Fruit fly (Drosophila melanogaster) whole organism, embryonic: ENCODE measurements around the gene Eig71Ek.

Experiments used
- B-H2 ChIP-seq: fragments of 200-800 bp; sonication (Bioruptor generic); optimal IDR thresholded peaks from 2 replicates; lab custom pipeline; 2018; ENCODE audit warnings: missing biosample characterization, mild to moderate bottlenecking, missing genetic modification characterization
- BEAF-32 ChIP-seq: fragments of 200-800 bp; sonication (Bioruptor generic); optimal IDR thresholded peaks from 3 replicates; lab custom pipeline; 2017; ENCODE audit warnings: missing biosample characterization, missing genetic modification characterization, mild to moderate bottlenecking, moderate library complexity, missing genetic modification reagents
- CG10366 ChIP-seq: fragments of 200-800 bp; sonication (Bioruptor generic); IDR thresholded peaks from 2 replicates; pipeline ENCODE4 v1.3.6; 2022; ENCODE audit warnings: missing biosample characterization, missing genetic modification characterization
- CG11093 ChIP-seq: fragments of 200-800 bp; sonication (Bioruptor generic); IDR thresholded peaks from 3 replicates; pipeline ENCODE4 v1.3.6; 2022; ENCODE audit warnings: missing biosample characterization, missing genetic modification characterization
- CG12942 ChIP-seq: fragments of 200-800 bp; sonication (Bioruptor generic); optimal IDR thresholded peaks from 3 replicates; lab custom pipeline; 2016; ENCODE audit warnings: missing biosample characterization, missing genetic modification characterization
- CG1603 ChIP-seq: fragments of 200-800 bp; sonication (Bioruptor generic); optimal IDR thresholded peaks from 2 replicates; lab custom pipeline; 2019; ENCODE audit warnings: missing biosample characterization, mild to moderate bottlenecking, missing genetic modification characterization, moderate library complexity
- CG17186 ChIP-seq: fragments of 200-800 bp; sonication (Bioruptor generic); optimal IDR thresholded peaks from 3 replicates; lab custom pipeline; 2017; ENCODE audit warnings: missing biosample characterization, missing genetic modification reagents, missing genetic modification characterization
- CG17328 ChIP-seq: fragments of 200-800 bp; sonication (Bioruptor generic); IDR thresholded peaks from 2 replicates; pipeline ENCODE4 v1.3.6; 2022; ENCODE audit warnings: missing biosample characterization, missing genetic modification characterization
- CG17568 ChIP-seq: fragments of 200-800 bp; sonication (Bioruptor generic); optimal IDR thresholded peaks from 2 replicates; lab custom pipeline; 2018; ENCODE audit warnings: missing biosample characterization, mild to moderate bottlenecking, missing genetic modification characterization, moderate library complexity
- CG18262 ChIP-seq: fragments of 200-800 bp; optimal IDR thresholded peaks from 3 replicates; lab custom pipeline; 2019; ENCODE audit warnings: missing biosample characterization, mild to moderate bottlenecking, missing genetic modification characterization, moderate library complexity
- CG2889 ChIP-seq: fragments of 200-800 bp; sonication (Bioruptor generic); IDR thresholded peaks from 3 replicates; pipeline ENCODE4 v1.3.6; 2022; ENCODE audit warnings: missing biosample characterization, missing genetic modification characterization
- CG3838 ChIP-seq: fragments of 200-800 bp; sonication (Bioruptor generic); optimal IDR thresholded peaks from 3 replicates; lab custom pipeline; 2016; ENCODE audit warnings: missing biosample characterization, missing genetic modification characterization
- CG4617 ChIP-seq: fragments of 200-800 bp; sonication (Bioruptor generic); optimal IDR thresholded peaks from 3 replicates; lab custom pipeline; 2016; ENCODE audit warnings: missing biosample characterization, missing genetic modification characterization, borderline replicate concordance
- CG4730 ChIP-seq: fragments of 200-800 bp; sonication (Bioruptor generic); IDR thresholded peaks from 2 replicates; pipeline ENCODE4 v1.3.6; 2022; ENCODE audit warnings: missing biosample characterization, missing genetic modification characterization
- CG6813 ChIP-seq: fragments of 200-800 bp; sonication (Bioruptor generic); optimal IDR thresholded peaks from 2 replicates; lab custom pipeline; 2017; ENCODE audit warnings: missing biosample characterization, missing genetic modification characterization, mild to moderate bottlenecking, moderate library complexity, missing genetic modification reagents
- CG9215 ChIP-seq: fragments of 200-800 bp; sonication (Bioruptor generic); IDR thresholded peaks from 2 replicates; pipeline ENCODE4 v1.3.6; 2022; ENCODE audit warnings: missing biosample characterization, missing genetic modification characterization
- CG9609 ChIP-seq: fragments of 200-800 bp; sonication (Bioruptor generic); optimal IDR thresholded peaks from 3 replicates; lab custom pipeline; 2016; ENCODE audit warnings: missing biosample characterization, missing genetic modification characterization
- CG9817 ChIP-seq: fragments of 200-800 bp; sonication (Bioruptor generic); optimal IDR thresholded peaks from 2 replicates; lab custom pipeline; 2018; ENCODE audit warnings: missing biosample characterization, mild to moderate bottlenecking, missing genetic modification characterization, moderate library complexity
- Camta ChIP-seq: fragments of 200-800 bp; sonication (Bioruptor generic); optimal IDR thresholded peaks from 2 replicates; lab custom pipeline; 2016; ENCODE audit warnings: missing biosample characterization, missing genetic modification characterization
- D ChIP-seq, 2 experiments: fragments of 200-800 bp in 1 of 2; fragments of >200 bp in 1 of 2; sonication (Bioruptor generic) in 1 of 2; optimal IDR thresholded peaks; 2 replicates in 1 of 2; 3 replicates in 1 of 2; lab custom pipeline; 2017; ENCODE audit warnings: mild to moderate bottlenecking in 1 of 2, missing biosample characterization in 1 of 2, missing genetic modification characterization in 1 of 2, missing genetic modification reagents in 1 of 2
- Ets97D ChIP-seq: fragments of 200-800 bp; sonication (Bioruptor generic); optimal IDR thresholded peaks from 3 replicates; lab custom pipeline; 2016; ENCODE audit warnings: missing biosample characterization, missing genetic modification characterization
- HLH54F ChIP-seq: fragments of 200-800 bp; sonication (Bioruptor generic); optimal IDR thresholded peaks from 3 replicates; lab custom pipeline; 2016; ENCODE audit warnings: missing biosample characterization, missing genetic modification characterization
- NfI ChIP-seq: fragments of 200-800 bp; sonication (Bioruptor generic); optimal IDR thresholded peaks from 3 replicates; lab custom pipeline; 2018; ENCODE audit warnings: missing biosample characterization, mild to moderate bottlenecking, missing genetic modification characterization, moderate library complexity
- Ssrp ChIP-seq: fragments of 200-800 bp; sonication (Bioruptor generic); optimal IDR thresholded peaks from 2 replicates; lab custom pipeline; 2018; ENCODE audit warnings: missing biosample characterization, mild to moderate bottlenecking, missing genetic modification characterization, moderate library complexity
- abd-A ChIP-seq: fragments of 200-800 bp; sonication (Bioruptor generic); optimal IDR thresholded peaks from 3 replicates; lab custom pipeline; 2019; ENCODE audit warnings: missing biosample characterization, mild to moderate bottlenecking, missing genetic modification characterization, moderate library complexity
- ap ChIP-seq: fragments of 200-800 bp; sonication (Bioruptor generic); IDR thresholded peaks from 2 replicates; pipeline ENCODE4 v1.3.6; 2022; ENCODE audit warnings: missing biosample characterization, missing genetic modification characterization
- chinmo ChIP-seq: fragments of 200-800 bp; sonication (Bioruptor generic); IDR thresholded peaks from 4 replicates; pipeline ENCODE4 v1.3.6; 2022; ENCODE audit warnings: missing biosample characterization, missing genetic modification characterization; ENCODE audit not compliant: partially characterized antibody
- crp ChIP-seq, 2 experiments: fragments of 200-800 bp; sonication (Bioruptor generic); optimal IDR thresholded peaks; 2 replicates in 1 of 2; 3 replicates in 1 of 2; lab custom pipeline; 2017; ENCODE audit warnings: missing biosample characterization in 2 of 2, missing genetic modification characterization in 2 of 2, mild to moderate bottlenecking in 1 of 2, moderate library complexity in 1 of 2
- dimm ChIP-seq: fragments of 200-800 bp; sonication (Bioruptor generic); IDR thresholded peaks from 2 replicates; pipeline ENCODE4 v1.3.6; 2022; ENCODE audit warnings: missing biosample characterization, missing genetic modification characterization
- fu2 ChIP-seq: fragments of 200-800 bp; sonication (Bioruptor generic); optimal IDR thresholded peaks from 2 replicates; lab custom pipeline; 2016; ENCODE audit warnings: missing biosample characterization, missing genetic modification characterization
- hkb ChIP-seq, 2 experiments: fragments of 200-800 bp in 1 of 2; fragments of >200 bp in 1 of 2; sonication (Bioruptor generic) in 1 of 2; IDR thresholded peaks in 1 of 2; optimal IDR thresholded peaks in 1 of 2; 2 replicates each; pipeline versions ENCODE4 v1.3.6 to Lab custom; 2017 to 2022; ENCODE audit warnings: missing biosample characterization in 1 of 2, missing genetic modification characterization in 1 of 2
- org-1 ChIP-seq: fragments of 200-800 bp; sonication (Bioruptor generic); optimal IDR thresholded peaks from 2 replicates; lab custom pipeline; 2017; ENCODE audit warnings: missing biosample characterization, missing genetic modification characterization
- otp ChIP-seq: fragments of 200-800 bp; sonication (Bioruptor generic); IDR thresholded peaks from 3 replicates; pipeline ENCODE4, ENCODE4 v1.3.6; 2022; ENCODE audit warnings: missing biosample characterization, missing genetic modification characterization
- pho ChIP-seq: fragments of 200-800 bp; sonication (Bioruptor generic); optimal IDR thresholded peaks from 2 replicates; lab custom pipeline; 2016; ENCODE audit warnings: missing biosample characterization, missing genetic modification characterization
- pros ChIP-seq: fragments of 200-800 bp; sonication (Bioruptor generic); optimal IDR thresholded peaks from 3 replicates; lab custom pipeline; 2019; ENCODE audit warnings: missing biosample characterization, mild to moderate bottlenecking, missing genetic modification characterization, moderate library complexity
- pum ChIP-seq: fragments of 200-800 bp; sonication (Bioruptor generic); optimal IDR thresholded peaks from 2 replicates; lab custom pipeline; 2016; ENCODE audit warnings: missing biosample characterization, missing genetic modification characterization
- sd ChIP-seq: fragments of 200-800 bp; sonication (Bioruptor generic); optimal IDR thresholded peaks from 3 replicates; lab custom pipeline; 2018; ENCODE audit warnings: missing biosample characterization, mild to moderate bottlenecking, missing genetic modification characterization, moderate library complexity
- sens ChIP-seq: fragments of 200-800 bp; sonication (Bioruptor generic); peaks from one replicate; lab custom pipeline; 2016; ENCODE audit warnings: missing biosample characterization, missing genetic modification characterization
- sens-2 ChIP-seq: fragments of 200-800 bp; sonication (Bioruptor generic); IDR thresholded peaks from 2 replicates; pipeline ENCODE4 v1.3.6; 2022; ENCODE audit warnings: missing biosample characterization, missing genetic modification characterization
- tna ChIP-seq: fragments of 200-800 bp; sonication (Bioruptor generic); IDR thresholded peaks from 2 replicates; pipeline ENCODE4 v1.3.6; 2022; ENCODE audit warnings: missing biosample characterization, missing genetic modification characterization; ENCODE audit not compliant: partially characterized antibody
- vnd ChIP-seq: fragments of 200-800 bp; sonication (Bioruptor generic); IDR thresholded peaks from 3 replicates; pipeline ENCODE4 v1.3.6; 2022; ENCODE audit warnings: missing biosample characterization, missing genetic modification characterization; ENCODE audit not compliant: partially characterized antibody
- zen ChIP-seq: fragments of 200-800 bp; sonication (Bioruptor generic); optimal IDR thresholded peaks from 3 replicates; lab custom pipeline; 2018; ENCODE audit warnings: missing biosample characterization, mild to moderate bottlenecking, missing genetic modification characterization, moderate library complexity
- zen2 ChIP-seq: fragments of 200-800 bp; sonication (Bioruptor generic); IDR thresholded peaks from 3 replicates; pipeline ENCODE4 v1.3.6; 2022; ENCODE audit warnings: missing biosample characterization, missing genetic modification characterization; ENCODE audit not compliant: partially characterized antibody

Eig71Ek gene

dm6 chr3L:15646182-15646581, 14.9 kb upstream of the Eig71Ek start (continued):
- TF ChIP-seq CG17328 (GFP tag; lab: Robert Waterston, UW) (peak; percentile 28; the same call in 1 of the 2 replicates), pho (GFP tag; lab: Kevin White, UChicago) (no peak), CG18262 (tag; lab: Kevin White, UChicago) (peak; percentile 10), CG4617 (no peak), CG2889 (GFP tag; lab: Robert Waterston, UW) (no peak), CG1603 (tag; lab: Kevin White, UChicago) (peak; percentile 15), CG17186 (no peak)

- TF ChIP-seq CG9609 (GFP tag; lab: Kevin White, UChicago) = no peak
- TF ChIP-seq sens = peak; percentile 52
- no peak for TF ChIP-seq CG9817 (tag; lab: Kevin White, UChicago)
- TF ChIP-seq CG4730 (GFP tag; lab: Robert Waterston, UW) = no peak
- TF ChIP-seq sd (tag; lab: Kevin White, UChicago) = peak; percentile 85
- peak; percentile 31 for TF ChIP-seq CG6813 (GFP tag; lab: Kevin White, UChicago)
- TF ChIP-seq Ets97D (GFP tag; lab: Kevin White, UChicago) = no peak
- TF ChIP-seq CG3838 (GFP tag; lab: Kevin White, UChicago) = no peak
- TF ChIP-seq BEAF-32 (GFP tag; lab: Kevin White, UChicago) = no peak
- TF ChIP-seq CG17568 = peak; percentile 15
- TF ChIP-seq Camta = no peak
- no peak for TF ChIP-seq crp (GFP tag; optimal IDR thresholded peaks at IDR 0.05; lab: Kevin White, UChicago)
- TF ChIP-seq NfI (GFP tag; lab: Kevin White, UChicago) = no peak
- TF ChIP-seq dimm (GFP tag; lab: Robert Waterston, UW) = no peak
- TF ChIP-seq pum = no peak
- no peak for TF ChIP-seq ap
- TF ChIP-seq org-1 (GFP tag; lab: Kevin White, UChicago) = no peak
- no peak for TF ChIP-seq otp
- TF ChIP-seq tna (GFP tag; lab: Robert Waterston, UW) = no peak
- TF ChIP-seq chinmo (GFP tag; lab: Robert Waterston, UW) = no peak
Observed at dm6 chr3L:15647712-15648621, 13.1 kb upstream of the Eig71Ek start, which contains the start of the genes comm3 and CG43083. TSS of gene comm3 (minus strand) at chr3L:15647762. TSS of gene CG43083 (plus strand) at chr3L:15648571.

- TF ChIP-seq CG11093 (GFP tag; lab: Robert Waterston, UW) = no peak
- TF ChIP-seq vnd (GFP tag; lab: Robert Waterston, UW) = no peak
- TF ChIP-seq sens-2 = no peak
- no peak for TF ChIP-seq Ets97D (GFP tag; lab: Kevin White, UChicago)
- TF ChIP-seq CG10366 (GFP tag; lab: Robert Waterston, UW) = no peak
- TF ChIP-seq pros (GFP tag; lab: Kevin White, UChicago) = no peak
- TF ChIP-seq hkb (optimal IDR thresholded peaks at IDR 0.05; lab: Kevin White, UChicago) = no peak
- TF ChIP-seq hkb (GFP tag; IDR thresholded peaks at IDR 0.05; lab: Robert Waterston, UW) = no peak
Observed at dm6 chr3L:15649561-15649960, 11.5 kb upstream of the Eig71Ek start, which contains the start of the genes Eig71Ea and Eig71Eb. TSS of gene Eig71Ea (minus strand) at chr3L:15649661. TSS of gene Eig71Eb (plus strand) at chr3L:15649936.

DNA sequence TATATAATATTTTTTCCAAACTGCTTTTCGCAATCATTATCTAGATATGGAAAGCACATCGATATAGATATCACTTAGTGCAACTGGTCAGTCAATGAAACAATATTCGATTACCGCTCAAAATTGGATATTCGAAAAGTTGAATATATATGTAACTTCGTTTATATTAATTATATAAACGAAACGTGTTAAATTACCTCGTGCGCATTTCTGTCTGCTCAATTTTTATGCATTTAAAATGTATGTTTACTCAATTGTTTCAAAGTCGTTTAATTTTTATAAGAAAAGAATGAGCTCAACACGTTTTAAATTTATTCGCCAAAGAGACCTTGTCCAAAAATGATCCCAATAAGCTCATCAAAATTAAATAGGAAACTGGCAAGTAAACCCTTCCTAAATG, 10.5 kb upstream of the Eig71Ek start, which contains the start of gene CG43084:
TSS of gene CG43084 (plus strand) at position 301 of the 400 bp plus-strand sequence.
- no peak for TF ChIP-seq D (optimal IDR thresholded peaks at IDR 0.05; lab: Kevin White, UChicago)
- no peak for TF ChIP-seq D (GFP tag; optimal IDR thresholded peaks at IDR 0.05; lab: Kevin White, UChicago)
- TF ChIP-seq zen2 = no peak
- no peak for TF ChIP-seq B-H2
- no peak for TF ChIP-seq CG9215
- TF ChIP-seq fu2 (GFP tag; lab: Kevin White, UChicago) = no peak
- TF ChIP-seq Ssrp = no peak
- no peak for TF ChIP-seq HLH54F (GFP tag; lab: Kevin White, UChicago)
- TF ChIP-seq abd-A (tag; lab: Kevin White, UChicago) = no peak
- TF ChIP-seq CG12942 (GFP tag; lab: Kevin White, UChicago) = no peak
- TF ChIP-seq zen = no peak
